Worm (Caenorhabditis elegans) whole organism, early embryonic: ENCODE results near the gene cpr-9.

Experiments
- ama-1 ChIP-seq: fragments of 150-350 bp; optimal IDR thresholded peaks from 2 replicates; lab custom pipeline; 2014
- hmbx-1 ChIP-seq: sonication (generic microtip); optimal IDR thresholded peaks from 2 replicates; lab custom pipeline; 2016; ENCODE audit warnings: mild to moderate bottlenecking, missing genetic modification characterization, missing compliant biosample characterization
- tra-4 ChIP-seq: sonication (generic microtip); optimal IDR thresholded peaks from 2 replicates; lab custom pipeline; 2017; ENCODE audit warnings: missing genetic modification characterization, missing compliant biosample characterization

ce11 chrV:11960831-11961190 is 42.0 kb upstream of the cpr-9 start:
- TF ChIP-seq ama-1 (lab: Kevin White, UChicago) = no peak
- no peak for TF ChIP-seq hmbx-1
- TF ChIP-seq tra-4 (tag; lab: Kevin White, UChicago) = no peak
